Fruit fly (Drosophila melanogaster): ENCODE measurements around the gene CG4617.
A peak's percentile ranks its signal among the peaks of the same experiment; 100 is the strongest.

The CG4617 gene

dm6 chrX:7067248-7067647 lies 37.0 kb downstream of the CG4617 start (continued):
- TF ChIP-seq pan (optimal IDR thresholded peaks at IDR 0.05), result no peak
- no peak for TF ChIP-seq pan (GFP tag; optimal IDR thresholded peaks at IDR 0.05 in 1 of 2, IDR thresholded peaks at IDR 0.05 in 1 of 2)
- TF ChIP-seq yki (optimal IDR thresholded peaks at IDR 0.05), result no peak
- TF ChIP-seq CG2129 (GFP tag; IDR thresholded peaks at IDR 0.05; ENCODE audit: partially characterized antibody), result no peak
- TF ChIP-seq Mes4 (GFP tag; optimal IDR thresholded peaks at IDR 0.05), result no peak
- TF ChIP-seq caup (GFP tag; optimal IDR thresholded peaks at IDR 0.05; ENCODE audit: severe bottlenecking), result peak; percentile 16
- TF ChIP-seq Elba2 (GFP tag; optimal IDR thresholded peaks at IDR 0.05), result no peak
- no peak for TF ChIP-seq aop (GFP tag; IDR thresholded peaks at IDR 0.05)
- TF ChIP-seq CG17186 (GFP tag; optimal IDR thresholded peaks at IDR 0.05), result no peak
- TF ChIP-seq corto (GFP tag; optimal IDR thresholded peaks at IDR 0.05), result no peak
- TF ChIP-seq NK7.1 (GFP tag; optimal IDR thresholded peaks at IDR 0.05), result no peak
- TF ChIP-seq CG9727 (GFP tag; optimal IDR thresholded peaks at IDR 0.05), result peak; percentile 32
- TF ChIP-seq gce (GFP tag; IDR thresholded peaks at IDR 0.05), result no peak
- TF ChIP-seq Sox102F (GFP tag; optimal IDR thresholded peaks at IDR 0.05), result no peak
- TF ChIP-seq CG6791 (GFP tag; IDR thresholded peaks at IDR 0.05; ENCODE audit: partially characterized antibody), result no peak
- TF ChIP-seq CG17359 (tag; optimal IDR thresholded peaks at IDR 0.05), result no peak
- TF ChIP-seq Pdp1 (GFP tag; optimal IDR thresholded peaks at IDR 0.05), result no peak
- no peak for TF ChIP-seq CG1832 (GFP tag; optimal IDR thresholded peaks at IDR 0.05)
- TF ChIP-seq CG30403 (GFP tag; optimal IDR thresholded peaks at IDR 0.05), result peak; percentile 1
- peak; percentile 14 for TF ChIP-seq lbe (GFP tag; optimal IDR thresholded peaks at IDR 0.05)
- no peak for TF ChIP-seq BEAF-32 (GFP tag; optimal IDR thresholded peaks at IDR 0.05)
- TF ChIP-seq CG13894 (tag; optimal IDR thresholded peaks at IDR 0.05), result peak; percentile 20
- TF ChIP-seq crol (GFP tag; IDR thresholded peaks at IDR 0.05), result no peak
- TF ChIP-seq CG8478 (optimal IDR thresholded peaks at IDR 0.05), result no peak
- TF ChIP-seq fd64A (GFP tag; optimal IDR thresholded peaks at IDR 0.05), result no peak
- TF ChIP-seq Hmr (GFP tag; optimal IDR thresholded peaks at IDR 0.05), result peak; percentile 2
- peak; percentile 59 for TF ChIP-seq lab (GFP tag; optimal IDR thresholded peaks at IDR 0.05)
- TF ChIP-seq BtbVII (GFP tag; optimal IDR thresholded peaks at IDR 0.05), result peak; percentile 7
- no peak for TF ChIP-seq E2f1 (GFP tag; IDR thresholded peaks at IDR 0.05)
- TF ChIP-seq Spps (tag; optimal IDR thresholded peaks at IDR 0.05), result no peak
- TF ChIP-seq odd (GFP tag; optimal IDR thresholded peaks at IDR 0.05), result no peak
- no peak for TF ChIP-seq gro (GFP tag; optimal IDR thresholded peaks at IDR 0.05)
- TF ChIP-seq CG9215 (GFP tag; IDR thresholded peaks at IDR 0.05), result peak; percentile 42
- no peak for TF ChIP-seq Xbp1 (GFP tag; optimal IDR thresholded peaks at IDR 0.05)
- TF ChIP-seq sc (optimal IDR thresholded peaks at IDR 0.05), result no peak
- no peak for TF ChIP-seq sc (GFP tag; optimal IDR thresholded peaks at IDR 0.05)
- no peak for TF ChIP-seq CG1792 (GFP tag; optimal IDR thresholded peaks at IDR 0.05)
- no peak for TF ChIP-seq tgo (GFP tag; IDR thresholded peaks at IDR 0.05)
- TF ChIP-seq CG17361 (GFP tag; IDR thresholded peaks at IDR 0.05), result 0 out of 3 replicates have a peak, but pooled peaks have one; percentile 13
- TF ChIP-seq CG8765 (GFP tag; IDR thresholded peaks at IDR 0.05), result no peak
- no peak for TF ChIP-seq HmgD (GFP tag; optimal IDR thresholded peaks at IDR 0.05)
- peak; percentile 12 for TF ChIP-seq CG34376 (GFP tag; optimal IDR thresholded peaks at IDR 0.05)
- TF ChIP-seq fu2 (GFP tag; optimal IDR thresholded peaks at IDR 0.05), result no peak
- no peak for TF ChIP-seq CG12659 (GFP tag; optimal IDR thresholded peaks at IDR 0.05)
- TF ChIP-seq al (GFP tag; IDR thresholded peaks at IDR 0.05), result peak; percentile 51
- TF ChIP-seq TFAM (GFP tag; optimal IDR thresholded peaks at IDR 0.05), result no peak
- TF ChIP-seq CG9932 (GFP tag; IDR thresholded peaks at IDR 0.05), result peak; percentile 59
- TF ChIP-seq Antp (GFP tag; optimal IDR thresholded peaks at IDR 0.05), result no peak
- peak; percentile 3 for TF ChIP-seq CG18619 (GFP tag; optimal IDR thresholded peaks at IDR 0.05)
- no peak for TF ChIP-seq ase (GFP tag; IDR thresholded peaks at IDR 0.05)
- no peak for TF ChIP-seq H2.0 (GFP tag; IDR thresholded peaks at IDR 0.05)
- TF ChIP-seq wek (GFP tag; optimal IDR thresholded peaks at IDR 0.05), result no peak

All from whole organism, embryonic.